Worm (Caenorhabditis elegans) whole organism, dauer: ENCODE results near the gene fbxa-80.
"Not testable (repeated sequence)": the region's sequence is repeated elsewhere in the genome, so short reads cannot be mapped to it uniquely, and the experiment has no call there.

Experiments
- unc-62 ChIP-seq: sonication (generic microtip); optimal IDR thresholded peaks from 2 replicates; lab custom pipeline; 2017; ENCODE audit warnings: missing biosample characterization, missing genetic modification reagents, missing genetic modification characterization

fbxa-80 gene

DNA sequence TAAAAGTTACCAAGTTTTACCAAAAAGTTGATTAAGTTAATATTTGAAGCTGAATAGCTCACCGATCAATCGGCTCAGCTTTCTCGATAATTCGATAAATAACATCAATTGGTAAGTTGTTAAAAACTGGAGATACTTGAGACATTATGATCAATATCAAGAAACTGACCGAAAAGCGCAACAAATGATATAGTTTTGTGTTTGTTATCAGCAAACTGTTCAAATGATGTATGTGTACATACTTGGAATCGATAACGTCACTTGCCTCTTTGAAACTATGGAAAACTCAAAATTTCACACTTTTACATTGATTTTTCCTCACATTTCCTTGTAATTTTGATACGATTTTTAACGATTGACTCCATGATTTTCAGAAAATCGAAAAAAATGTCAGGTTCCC is at the start of gene fbxa-80, which contains the start of gene fbxa-19:
Gene fbxa-80 (minus strand): TSS at position 173 of the 400 bp plus-strand sequence.
Gene fbxa-19 (plus strand): TSS at position 364 of the 400 bp plus-strand sequence.
- TF ChIP-seq unc-62 (GFP tag; lab: Kevin White, UChicago) = no peak

DNA sequence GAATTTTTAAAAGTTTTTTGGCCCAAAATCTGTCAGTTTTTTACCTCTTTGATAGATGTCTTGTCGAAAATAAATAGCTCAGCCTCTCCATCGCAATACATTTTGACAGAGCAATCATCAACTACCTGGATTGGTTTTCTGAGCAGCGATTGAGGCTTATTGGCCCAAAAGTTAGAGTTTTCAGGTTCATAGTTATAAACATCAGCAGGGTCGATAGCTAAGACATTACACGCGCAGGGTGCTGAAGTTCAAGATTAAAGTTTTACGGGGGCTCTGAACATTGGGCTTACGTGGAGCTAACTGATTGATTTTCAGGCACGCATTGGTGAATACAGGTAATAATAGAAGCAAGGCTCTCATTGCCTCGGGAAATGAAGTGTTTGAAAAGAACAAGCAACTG is 44.7 kb upstream of the fbxa-80 start, which contains the start of gene Y82E9BR.9:
Gene Y82E9BR.9 (minus strand): TSS at position 101 of the 400 bp plus-strand sequence.
- no peak for TF ChIP-seq unc-62 (GFP tag; lab: Kevin White, UChicago)

DNA sequence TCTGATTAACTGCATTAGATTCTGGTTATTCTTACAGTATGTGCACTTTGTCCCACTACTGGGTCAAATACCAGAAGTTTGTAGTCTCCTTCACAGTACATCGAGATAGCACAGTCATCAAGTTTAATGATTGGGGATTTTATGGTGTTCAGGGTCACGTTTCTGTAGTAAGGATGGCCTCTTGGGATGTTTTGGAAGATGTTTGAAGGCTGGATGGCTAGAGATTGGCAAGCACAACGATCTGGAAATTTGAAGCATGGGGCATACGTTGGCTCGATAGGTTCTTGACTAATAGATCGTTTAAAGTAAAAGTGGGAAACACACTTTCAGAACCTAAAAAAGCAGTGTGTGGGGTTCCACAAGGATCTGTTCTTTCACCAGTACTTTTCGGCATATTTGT is 43.0 kb upstream of the fbxa-80 start, which contains the start of gene Y82E9BR.8:
Gene Y82E9BR.8 (minus strand): TSS at position 101 of the 400 bp plus-strand sequence.
- not testable (repeated sequence) for TF ChIP-seq unc-62 (GFP tag; lab: Kevin White, UChicago)

DNA sequence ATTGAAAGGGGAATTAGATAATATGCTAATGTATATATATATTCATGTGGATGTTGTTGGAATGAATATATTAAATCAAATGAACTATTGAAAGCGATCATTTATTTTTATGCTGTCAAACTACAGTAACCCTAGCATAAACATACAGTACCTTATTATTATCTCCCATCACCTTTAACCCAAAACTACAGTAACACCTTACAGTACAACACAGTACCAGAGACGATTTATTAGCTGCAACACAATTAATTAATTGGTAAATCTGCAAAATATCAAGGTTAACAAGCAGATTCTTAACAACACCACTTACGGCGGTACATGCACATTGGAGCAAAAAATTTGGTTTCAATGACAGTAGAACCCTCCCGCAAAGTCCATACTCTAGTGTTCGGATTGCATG is 40.3 kb upstream of the fbxa-80 start, which contains the start of gene Y82E9BL.1:
Gene Y82E9BL.1 (minus strand): TSS at position 101 of the 400 bp plus-strand sequence.
- no peak for TF ChIP-seq unc-62 (GFP tag; lab: Kevin White, UChicago)

DNA sequence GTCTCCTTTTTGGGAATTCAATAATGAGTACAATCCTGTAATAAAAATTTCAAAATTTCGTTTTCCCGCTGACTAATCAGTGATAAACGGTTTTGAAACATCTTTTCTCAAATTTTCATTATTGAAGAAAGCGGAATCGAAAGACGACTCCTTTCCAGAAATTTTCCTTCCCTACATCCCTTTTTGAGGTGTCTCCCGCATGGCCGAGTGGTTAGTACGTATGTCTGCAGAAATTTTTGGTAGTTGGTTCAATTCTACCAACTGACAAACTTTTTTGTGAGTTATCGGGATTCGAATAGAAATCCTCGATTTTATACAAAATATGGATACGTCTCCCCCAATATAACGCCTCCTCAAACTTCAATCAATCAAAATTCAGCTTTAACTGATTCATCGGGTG is 39.5 kb upstream of the fbxa-80 start:
- no peak for TF ChIP-seq unc-62 (GFP tag; lab: Kevin White, UChicago)

DNA sequence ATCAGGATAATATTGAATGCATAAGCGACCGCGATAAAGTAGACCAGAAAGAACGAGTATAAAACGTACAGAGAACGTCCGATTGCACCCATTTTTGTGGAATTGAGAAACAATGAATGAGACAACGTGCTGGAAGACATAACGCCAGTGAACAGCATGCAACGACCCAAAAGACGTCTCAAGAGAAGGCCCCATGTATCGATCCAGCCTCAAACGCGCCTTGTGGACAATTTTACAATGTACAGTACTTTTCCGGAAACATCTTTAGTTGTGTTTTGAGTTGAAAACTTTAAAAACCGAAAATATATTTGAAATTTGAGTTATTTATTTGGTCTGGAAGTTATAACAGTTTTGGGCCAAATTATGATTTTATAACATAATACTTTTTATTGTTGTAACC is 35.7 kb upstream of the fbxa-80 start, which contains the start of gene Y82E9BL.3:
Gene Y82E9BL.3 (minus strand): TSS at position 101 of the 400 bp plus-strand sequence.
- no peak for TF ChIP-seq unc-62 (GFP tag; lab: Kevin White, UChicago)

DNA sequence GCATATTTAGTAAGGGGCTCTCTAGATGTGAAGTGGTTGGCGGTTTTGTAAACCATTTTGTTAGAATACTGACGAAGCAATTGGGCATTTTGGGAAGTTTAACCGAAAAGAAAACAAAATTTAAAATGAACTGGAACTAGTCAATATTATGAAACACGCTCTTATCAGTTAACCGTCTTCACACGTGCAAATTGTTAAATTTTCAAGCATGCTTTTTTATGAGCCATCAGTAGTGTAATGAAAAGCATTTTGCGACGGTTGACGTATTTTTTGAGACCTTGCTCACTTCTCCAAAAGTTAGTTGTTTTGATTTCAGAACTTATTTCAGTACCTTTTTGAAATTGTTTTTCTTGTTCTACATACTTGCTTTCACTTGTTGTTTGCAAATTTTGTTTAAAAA is 34.3 kb upstream of the fbxa-80 start, which contains the start of gene fbxa-25:
Gene fbxa-25 (minus strand): TSS at position 138 of the 400 bp plus-strand sequence.
- no peak for TF ChIP-seq unc-62 (GFP tag; lab: Kevin White, UChicago)

DNA sequence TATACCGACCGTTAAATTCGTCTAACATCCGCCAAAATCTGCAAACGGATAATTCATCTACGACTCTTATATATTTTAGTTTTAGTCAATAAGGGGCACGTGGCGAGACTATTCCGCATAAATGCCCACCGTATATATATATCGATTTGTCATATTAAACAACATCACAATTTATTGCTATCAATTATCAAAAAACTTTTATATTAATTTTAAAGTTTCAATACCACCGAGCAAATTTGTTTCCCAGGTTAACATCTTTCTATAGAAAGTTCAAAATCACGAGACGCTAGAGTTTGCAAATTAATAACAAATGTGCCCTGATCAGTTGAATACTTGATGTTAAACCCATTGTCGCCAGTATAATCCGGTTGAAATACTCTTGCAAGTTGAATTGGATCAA is 32.5 kb upstream of the fbxa-80 start, which contains the start of gene Y82E9BL.5:
Gene Y82E9BL.5 (minus strand): TSS at position 101 of the 400 bp plus-strand sequence.
- no peak for TF ChIP-seq unc-62 (GFP tag; lab: Kevin White, UChicago)

DNA sequence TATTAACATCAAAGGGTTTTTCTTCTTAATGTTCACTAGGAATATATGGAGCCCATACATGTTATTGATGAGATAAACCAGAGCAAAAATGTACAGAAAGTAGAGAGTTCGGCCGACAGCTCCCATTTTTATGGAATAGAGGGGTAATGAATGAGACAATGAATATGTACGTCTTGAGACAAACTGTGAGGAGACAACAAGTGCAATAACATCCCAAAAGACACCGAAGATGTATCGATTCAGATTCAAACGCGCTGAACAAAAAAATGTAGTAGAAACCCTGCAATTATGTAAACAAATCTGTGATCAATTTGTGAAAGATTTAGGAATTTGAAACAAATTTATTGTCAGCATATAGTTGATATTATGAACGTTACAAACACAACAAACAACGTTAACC is 32.0 kb upstream of the fbxa-80 start:
- TF ChIP-seq unc-62 (GFP tag; lab: Kevin White, UChicago) = no peak

DNA sequence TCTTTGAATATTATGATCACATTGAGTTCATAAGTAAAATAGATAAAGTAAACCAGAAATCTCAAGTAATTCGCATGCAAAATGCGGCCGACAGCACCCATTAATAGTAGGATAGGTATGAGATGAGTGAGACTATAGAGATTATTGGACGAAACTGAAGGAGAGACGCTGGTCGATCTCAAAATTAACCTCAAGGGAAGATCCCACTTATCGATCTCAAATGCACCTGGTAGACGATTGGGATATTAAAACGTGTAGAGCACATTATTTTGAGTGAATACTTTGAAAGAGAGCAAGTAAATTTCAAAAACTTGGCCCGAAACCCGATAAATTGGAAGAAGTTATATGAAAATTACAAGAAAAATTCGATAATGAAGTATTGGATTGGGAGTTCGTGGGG is 30.7 kb upstream of the fbxa-80 start, which contains the start of gene Y82E9BL.6:
Gene Y82E9BL.6 (minus strand): TSS at position 101 of the 400 bp plus-strand sequence.
- no peak for TF ChIP-seq unc-62 (GFP tag; lab: Kevin White, UChicago)

DNA sequence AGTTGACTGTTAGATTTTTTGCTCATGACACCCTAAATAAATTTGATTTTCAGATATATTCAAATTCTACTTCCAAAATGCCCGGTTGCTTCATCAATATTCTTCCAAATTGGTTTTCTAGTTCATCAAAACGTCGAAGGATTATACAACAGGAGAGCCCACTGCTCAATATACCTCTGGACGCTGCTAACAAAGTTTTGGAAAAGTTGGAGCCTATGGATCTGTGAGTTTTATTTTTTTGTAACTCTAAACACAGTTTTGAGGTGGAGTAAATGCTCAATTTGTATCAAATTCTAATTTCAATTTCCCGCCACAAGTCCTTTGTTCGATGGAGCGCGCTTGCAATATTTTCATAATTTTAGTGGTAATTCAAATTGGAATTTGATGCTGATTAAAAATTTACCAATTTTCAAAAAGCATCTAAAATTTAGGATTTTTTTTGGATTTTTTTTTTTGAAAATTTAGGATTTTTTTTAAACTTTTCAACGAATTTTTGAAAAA is 28.0 kb upstream of the fbxa-80 start, which contains the start of gene fbxa-27:
Gene fbxa-27 (plus strand): TSS at position 51 of the 501 bp plus-strand sequence.
- no peak for TF ChIP-seq unc-62 (GFP tag; lab: Kevin White, UChicago)

DNA sequence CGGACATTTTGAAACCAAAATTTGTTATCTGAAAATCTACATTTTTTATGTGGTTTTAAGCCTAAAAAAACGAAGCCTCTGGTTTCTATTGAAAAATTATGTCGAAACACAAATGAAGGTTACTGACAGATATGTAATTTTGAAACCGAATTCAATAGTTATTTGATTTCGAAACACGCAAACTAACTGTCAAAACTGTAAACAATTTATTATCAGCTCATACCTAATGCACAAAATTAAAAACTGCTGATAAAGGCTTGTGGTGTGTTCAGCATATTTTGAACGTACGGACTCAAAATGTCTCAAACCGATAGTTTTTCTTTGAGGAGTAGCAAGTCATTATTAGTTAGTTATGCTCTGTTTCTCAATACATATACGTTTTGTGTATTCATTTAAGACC is 27.5 kb upstream of the fbxa-80 start, which contains the start of gene fbxa-26:
Gene fbxa-26 (minus strand): TSS at position 35 of the 400 bp plus-strand sequence.
- TF ChIP-seq unc-62 (GFP tag; lab: Kevin White, UChicago) = no peak

DNA sequence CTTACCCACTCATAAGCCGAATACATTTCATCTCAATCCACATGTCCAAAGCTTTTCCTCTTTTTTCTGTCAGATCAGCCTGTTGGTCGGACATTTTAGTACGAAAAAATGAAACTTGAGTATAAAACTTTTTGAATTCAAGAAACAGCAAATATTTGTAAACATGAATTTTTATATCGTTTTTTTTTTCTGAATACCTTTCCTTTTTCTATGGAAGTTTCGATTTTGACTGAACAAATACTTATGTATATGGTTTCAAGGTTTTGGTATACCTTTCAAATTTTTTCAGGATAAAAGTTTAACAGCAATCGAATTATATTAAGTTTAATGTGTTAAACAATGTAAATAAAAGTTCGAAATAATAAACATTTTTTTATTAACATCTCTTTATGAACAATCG is 25.2 kb upstream of the fbxa-80 start, which contains the start of gene fbxa-5:
Gene fbxa-5 (minus strand): TSS at position 101 of the 400 bp plus-strand sequence.
- no peak for TF ChIP-seq unc-62 (GFP tag; lab: Kevin White, UChicago)

DNA sequence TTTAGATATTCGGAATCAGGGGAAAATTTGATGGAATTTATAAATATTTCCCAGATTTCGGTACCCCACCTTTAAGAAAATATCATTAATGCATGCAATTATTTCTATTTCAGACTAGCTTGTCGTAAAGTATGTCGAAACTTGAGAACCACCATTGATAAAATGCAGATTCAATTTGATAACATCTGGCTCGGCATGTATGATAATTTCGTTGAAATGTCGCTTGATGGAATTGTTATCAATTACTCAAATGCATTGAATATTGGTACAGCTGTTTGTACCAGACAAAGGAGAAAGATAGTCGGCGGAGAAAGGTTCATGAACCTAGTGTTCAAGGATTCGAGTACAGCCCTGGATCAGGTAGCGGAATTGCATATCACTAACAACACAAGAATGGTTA is 16.9 kb upstream of the fbxa-80 start, which contains the start of gene Y82E9BL.19:
Gene Y82E9BL.19 (plus strand): TSS at position 123 of the 400 bp plus-strand sequence.
- no peak for TF ChIP-seq unc-62 (GFP tag; lab: Kevin White, UChicago)

DNA sequence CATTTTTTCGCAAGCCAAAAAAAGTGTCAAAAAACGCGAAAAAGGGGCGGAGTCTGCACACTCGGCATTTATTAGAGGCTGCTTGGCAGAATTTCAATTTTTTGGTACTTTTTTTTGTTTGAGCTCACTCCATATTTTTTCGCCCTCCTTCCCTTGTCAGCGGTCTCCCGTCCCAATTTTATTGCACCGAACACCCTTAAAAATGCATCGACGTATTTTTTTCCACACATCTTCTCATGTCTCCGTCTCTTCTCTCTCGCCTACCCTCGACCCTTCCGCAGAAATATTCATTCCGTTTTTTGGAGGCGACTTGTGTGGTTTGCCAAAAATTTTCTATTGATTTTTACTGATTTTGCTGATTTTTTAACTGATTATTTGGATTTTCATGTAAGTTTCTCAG is 11.5 kb upstream of the fbxa-80 start, which contains the start of gene Y82E9BL.18:
Gene Y82E9BL.18 (plus strand): TSS at position 301 of the 400 bp plus-strand sequence.
- TF ChIP-seq unc-62 (GFP tag; lab: Kevin White, UChicago) = no peak

DNA sequence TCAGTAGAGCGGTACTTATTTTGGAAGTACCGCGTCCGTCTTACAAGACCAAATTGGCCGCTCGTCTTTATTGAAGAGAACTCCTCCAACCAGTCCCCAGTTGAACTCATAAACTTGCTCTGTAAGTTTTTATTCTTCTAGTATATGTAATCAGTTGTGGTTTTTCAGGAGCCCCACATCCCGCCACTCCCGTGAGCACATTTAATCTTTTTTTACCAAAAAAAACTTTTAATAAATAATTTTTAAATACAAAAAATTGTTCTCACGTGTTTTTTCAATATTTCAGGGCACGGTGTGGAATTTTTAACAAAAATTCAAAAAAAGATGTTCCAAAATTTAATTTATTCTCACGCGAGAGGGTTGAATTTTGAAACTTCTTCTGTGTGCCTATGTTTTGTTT is 9.5 kb upstream of the fbxa-80 start, which contains the start of gene fbxa-14:
Gene fbxa-14 (minus strand): TSS at position 101 of the 400 bp plus-strand sequence.
- no peak for TF ChIP-seq unc-62 (GFP tag; lab: Kevin White, UChicago)
